Worm (Caenorhabditis elegans): Measurements from ENCODE around the gene K02D10.8.

The K02D10.8 gene

ce11 chrIII:8749487-8749886 lies 36.7 kb upstream of the K02D10.8 start, which contains the start of gene sma-2 (continued):
- TF ChIP-seq dox-1 (GFP tag; IDR thresholded peaks at IDR 0.05) (no peak; the same call in 1 of the 2 replicates), hmg-1.2 (GFP tag; IDR thresholded peaks at IDR 0.05) (peak; percentile 85), xnd-1 (tag; optimal IDR thresholded peaks at IDR 0.05) (no peak), F33H1.4 (GFP tag; IDR thresholded peaks at IDR 0.05) (no peak), Y79H2A.3 (GFP tag; conservative IDR thresholded peaks at IDR 0.05) (no peak), ztf-28 (GFP tag; IDR thresholded peaks at IDR 0.05) (no peak), Y53F4B.3 (GFP tag; IDR thresholded peaks at IDR 0.05) (no peak), ets-4 (GFP tag; optimal IDR thresholded peaks at IDR 0.05) (peak; percentile 18), nhr-27 (tag; optimal IDR thresholded peaks at IDR 0.05) (no peak), bed-2 (GFP tag; IDR thresholded peaks at IDR 0.05) (no peak), nfya-1 (tag; optimal IDR thresholded peaks at IDR 0.05; ENCODE audit: borderline replicate concordance, insufficient read depth) (no peak), mxl-1 (tag; optimal IDR thresholded peaks at IDR 0.05) (no peak), athp-1 (tag; optimal IDR thresholded peaks at IDR 0.05) (no peak), snpc-1.3 (tag; optimal IDR thresholded peaks at IDR 0.05; ENCODE audit: insufficient read depth) (no peak), egl-18 (GFP tag; IDR thresholded peaks at IDR 0.05) (no peak), nfyb-1 (GFP tag; IDR thresholded peaks at IDR 0.05) (0 out of 2 replicates have a peak, but pooled peaks have one; percentile 33), F10E7.11 (tag; optimal IDR thresholded peaks at IDR 0.05) (no peak), lin-26 (GFP tag; IDR thresholded peaks at IDR 0.05) (no peak), unc-62 (GFP tag; optimal IDR thresholded peaks at IDR 0.05) (no peak), rec-8 (tag; optimal IDR thresholded peaks at IDR 0.05) (no peak), mcd-1 (GFP tag; IDR thresholded peaks at IDR 0.05) (no peak), Y53G8AR.9 (GFP tag; conservative IDR thresholded peaks at IDR 0.05) (no peak), repo-1 (tag; optimal IDR thresholded peaks at IDR 0.05) (no peak), ztf-25 (GFP tag; IDR thresholded peaks at IDR 0.05) (no peak), somi-1 (GFP tag; optimal IDR thresholded peaks at IDR 0.05) (no peak), hlh-12 (tag; optimal IDR thresholded peaks at IDR 0.05) (no peak), F55B11.4 (tag; optimal IDR thresholded peaks at IDR 0.05; ENCODE audit: borderline replicate concordance, insufficient read depth) (no peak), chd-7 (tag; optimal IDR thresholded peaks at IDR 0.05) (peak; percentile 54), nfya-2 (GFP tag; IDR thresholded peaks at IDR 0.05) (no peak), nhr-120 (GFP tag; IDR thresholded peaks at IDR 0.05) (no peak), attf-6 (GFP tag; IDR thresholded peaks at IDR 0.05) (no peak), pbrm-1 (GFP tag; IDR thresholded peaks at IDR 0.05) (no peak), rcor-1 (GFP tag; IDR thresholded peaks at IDR 0.05) (no peak), nhr-179 (tag; optimal IDR thresholded peaks at IDR 0.05) (no peak), lin-40 (tag; optimal IDR thresholded peaks at IDR 0.05) (peak; percentile 64), rpc-1 (optimal IDR thresholded peaks at IDR 0.05) (no peak), rpc-1 (tag; optimal IDR thresholded peaks at IDR 0.05) (no peak), lin-35 (GFP tag; optimal IDR thresholded peaks at IDR 0.05) (no peak), B0336.3 (GFP tag; IDR thresholded peaks at IDR 0.05) (peak; percentile 44; the same call in 1 of the 2 replicates), mel-28 (tag; optimal IDR thresholded peaks at IDR 0.05; ENCODE audit: borderline replicate concordance) (no peak), Y95B8A.8 (GFP tag; IDR thresholded peaks at IDR 0.05) (no peak), F37B4.10 (GFP tag; IDR thresholded peaks at IDR 0.05) (no peak), ztf-6 (GFP tag; IDR thresholded peaks at IDR 0.05) (no peak), F23B12.7 (tag; optimal IDR thresholded peaks at IDR 0.05; ENCODE audit: insufficient read depth) (peak; percentile 47), B0019.2 (GFP tag; conservative IDR thresholded peaks at IDR 0.05) (no peak), madf-10 (tag; optimal IDR thresholded peaks at IDR 0.05) (peak; percentile 25), lag-1 (GFP tag; IDR thresholded peaks at IDR 0.05) (no peak), ceh-100 (GFP tag; IDR thresholded peaks at IDR 0.05) (no peak), snpc-3.4 (tag; optimal IDR thresholded peaks at IDR 0.05) (no peak)

Data from whole organism, young adult.